Worm (Caenorhabditis elegans): Measurements from ENCODE around the gene mig-23.

mig-23 gene

DNA sequence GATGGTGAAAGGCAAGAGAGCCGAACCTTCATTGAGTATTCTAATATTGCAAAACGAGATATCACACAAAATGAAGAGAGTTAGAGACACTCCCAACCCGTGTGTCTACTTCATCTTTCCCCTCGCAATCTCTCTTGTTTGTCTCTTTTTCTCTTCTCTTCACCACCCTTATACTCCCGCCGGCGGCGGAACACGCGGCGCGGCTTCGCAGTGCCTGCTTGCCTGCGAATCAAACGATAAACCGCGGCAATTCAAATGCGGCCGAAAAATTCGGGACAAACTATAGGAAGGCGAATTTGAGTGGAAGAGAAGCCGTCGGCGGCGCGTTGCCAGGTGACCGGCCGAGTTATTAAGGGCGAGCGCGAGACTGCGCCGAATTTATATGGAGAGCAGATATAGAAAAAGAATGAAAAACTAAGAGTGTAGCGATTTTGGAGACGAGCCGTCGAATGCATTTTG, 35.9 kb upstream of the mig-23 start, which contains the start of gene klp-13 (continued):
- peak; percentile 61; the same call in 1 of the 2 replicates for TF ChIP-seq madf-6 (GFP tag; IDR thresholded peaks at IDR 0.05)
- TF ChIP-seq Y67H2A.10 (GFP tag; conservative IDR thresholded peaks at IDR 0.05): 0 out of 2 replicates have a peak, but pooled peaks have one; percentile 49
- no peak for TF ChIP-seq ztf-28 (GFP tag; IDR thresholded peaks at IDR 0.05)
- TF ChIP-seq hmg-20 (GFP tag; IDR thresholded peaks at IDR 0.05): no peak
- no peak for TF ChIP-seq bed-2 (GFP tag; IDR thresholded peaks at IDR 0.05)
- no peak for TF ChIP-seq lin-26 (GFP tag; IDR thresholded peaks at IDR 0.05)
- TF ChIP-seq chd-7 (tag; optimal IDR thresholded peaks at IDR 0.05): peak; percentile 64
- peak; percentile 16 for TF ChIP-seq somi-1 (GFP tag; optimal IDR thresholded peaks at IDR 0.05)
- TF ChIP-seq lin-40 (tag; optimal IDR thresholded peaks at IDR 0.05): peak; percentile 78
- no peak for TF ChIP-seq unc-130 (GFP tag; optimal IDR thresholded peaks at IDR 0.05)
- TF ChIP-seq xnd-1 (tag; optimal IDR thresholded peaks at IDR 0.05): no peak
- no peak for TF ChIP-seq Y56A3A.18 (GFP tag; IDR thresholded peaks at IDR 0.05)
- TF ChIP-seq athp-1 (tag; optimal IDR thresholded peaks at IDR 0.05): no peak
- no peak for TF ChIP-seq unc-62 (GFP tag; optimal IDR thresholded peaks at IDR 0.05)
- TF ChIP-seq dox-1 (GFP tag; IDR thresholded peaks at IDR 0.05): peak; percentile 65; the same call in 1 of the 2 replicates
- no peak for TF ChIP-seq bed-1 (GFP tag; IDR thresholded peaks at IDR 0.05)
- no peak for TF ChIP-seq mxl-1 (tag; optimal IDR thresholded peaks at IDR 0.05)
- peak; percentile 51 for TF ChIP-seq dpl-1 (GFP tag; optimal IDR thresholded peaks at IDR 0.05)
- TF ChIP-seq cebp-1 (GFP tag; IDR thresholded peaks at IDR 0.05): no peak
- TF ChIP-seq cebp-1 (tag; optimal IDR thresholded peaks at IDR 0.05): no peak
- TF ChIP-seq C17E4.6 (GFP tag; IDR thresholded peaks at IDR 0.05): no peak
- no peak for TF ChIP-seq pha-4 (tag; optimal IDR thresholded peaks at IDR 0.05)
- TF ChIP-seq ZK185.1 (tag; optimal IDR thresholded peaks at IDR 0.05; ENCODE audit: poor library complexity, severe bottlenecking): no peak
- TF ChIP-seq akir-1 (GFP tag; optimal IDR thresholded peaks at IDR 0.05): no peak
- no peak for TF ChIP-seq lag-1 (GFP tag; IDR thresholded peaks at IDR 0.05)
- peak; percentile 90 for TF ChIP-seq K12H6.12 (tag; optimal IDR thresholded peaks at IDR 0.05)
- no peak for TF ChIP-seq F39B2.1 (GFP tag; IDR thresholded peaks at IDR 0.05)
- TF ChIP-seq ceh-100 (GFP tag; IDR thresholded peaks at IDR 0.05): no peak
- no peak for TF ChIP-seq sea-2 (GFP tag; IDR thresholded peaks at IDR 0.05)
- no peak for TF ChIP-seq nhr-120 (GFP tag; IDR thresholded peaks at IDR 0.05)
- no peak for TF ChIP-seq ccch-3 (GFP tag; optimal IDR thresholded peaks at IDR 0.05)

DNA sequence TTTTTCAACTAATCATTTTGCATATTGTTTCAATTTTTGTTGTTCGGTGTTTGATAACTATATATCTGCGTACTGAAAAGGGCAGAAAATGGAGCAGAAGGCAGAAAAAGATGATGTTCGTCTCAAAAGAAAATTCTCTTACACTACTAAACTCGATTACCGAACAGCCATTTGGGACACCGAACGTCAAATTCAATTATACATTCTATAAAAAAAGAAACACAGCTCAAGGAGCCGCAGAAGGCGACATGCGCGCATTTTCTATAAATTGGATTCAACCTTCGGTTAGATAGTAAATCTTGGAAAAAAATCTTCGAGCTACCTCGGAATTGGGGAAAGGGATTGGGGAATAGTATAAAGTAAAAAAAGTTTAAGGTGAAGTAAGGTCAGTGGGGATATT, 34.6 kb upstream of the mig-23 start:
- no peak for TF ChIP-seq C06A6.2 (GFP tag; conservative IDR thresholded peaks at IDR 0.05)
- no peak for TF ChIP-seq ztf-28 (GFP tag; IDR thresholded peaks at IDR 0.05)
- TF ChIP-seq akir-1 (GFP tag; optimal IDR thresholded peaks at IDR 0.05): no peak
- TF ChIP-seq snpc-3.4 (tag; optimal IDR thresholded peaks at IDR 0.05): no peak
- TF ChIP-seq unc-62 (GFP tag; optimal IDR thresholded peaks at IDR 0.05): no peak
- no peak for TF ChIP-seq atf-7 (tag; optimal IDR thresholded peaks at IDR 0.05)

DNA sequence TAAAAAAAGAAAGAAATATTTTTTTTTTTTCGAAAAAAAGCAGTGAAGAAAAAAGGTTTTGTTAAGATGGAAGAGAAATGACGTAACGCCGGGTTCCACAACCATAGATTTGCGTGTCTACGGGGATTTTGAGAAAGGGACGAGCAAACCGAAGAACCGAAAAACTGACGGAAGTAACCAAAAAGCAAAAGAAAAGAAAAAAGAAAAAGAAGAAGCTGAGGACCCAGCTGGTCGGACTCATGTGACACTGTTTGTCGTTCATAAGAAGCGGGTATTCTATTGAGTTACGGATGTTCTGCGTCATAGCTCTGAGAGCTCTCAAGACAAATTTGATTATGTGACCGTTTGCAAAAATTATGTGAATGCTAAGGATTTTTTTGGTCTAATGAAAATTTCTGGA, 34.1 kb upstream of the mig-23 start:
- TF ChIP-seq chd-7 (tag; optimal IDR thresholded peaks at IDR 0.05) (no peak), ztf-6 (GFP tag; IDR thresholded peaks at IDR 0.05) (no peak), egrh-3 (GFP tag; IDR thresholded peaks at IDR 0.05) (no peak), K12H6.12 (tag; optimal IDR thresholded peaks at IDR 0.05) (peak; percentile 59), madf-8 (GFP tag; conservative IDR thresholded peaks at IDR 0.05) (no peak), ceh-58 (GFP tag; IDR thresholded peaks at IDR 0.05) (no peak), atf-7 (tag; optimal IDR thresholded peaks at IDR 0.05) (peak; percentile 8), K11D2.4 (GFP tag; IDR thresholded peaks at IDR 0.05) (no peak), cebp-1 (GFP tag; IDR thresholded peaks at IDR 0.05) (no peak), cebp-1 (tag; optimal IDR thresholded peaks at IDR 0.05) (peak; percentile 11), ceh-91 (GFP tag; IDR thresholded peaks at IDR 0.05) (no peak), hlh-26 (GFP tag; conservative IDR thresholded peaks at IDR 0.05) (no peak), Y53F4B.3 (GFP tag; IDR thresholded peaks at IDR 0.05) (no peak), nhr-27 (tag; optimal IDR thresholded peaks at IDR 0.05) (no peak), lin-40 (tag; optimal IDR thresholded peaks at IDR 0.05) (peak; percentile 14), mel-28 (tag; optimal IDR thresholded peaks at IDR 0.05; ENCODE audit: borderline replicate concordance) (no peak), pbrm-1 (GFP tag; IDR thresholded peaks at IDR 0.05) (no peak), ceh-100 (GFP tag; IDR thresholded peaks at IDR 0.05) (no peak), B0261.1 (tag; optimal IDR thresholded peaks at IDR 0.05) (no peak), die-1 (tag; optimal IDR thresholded peaks at IDR 0.05) (no peak)
